Fruit fly (Drosophila melanogaster): ENCODE results near the gene Apoltp.

Gene Apoltp

DNA sequence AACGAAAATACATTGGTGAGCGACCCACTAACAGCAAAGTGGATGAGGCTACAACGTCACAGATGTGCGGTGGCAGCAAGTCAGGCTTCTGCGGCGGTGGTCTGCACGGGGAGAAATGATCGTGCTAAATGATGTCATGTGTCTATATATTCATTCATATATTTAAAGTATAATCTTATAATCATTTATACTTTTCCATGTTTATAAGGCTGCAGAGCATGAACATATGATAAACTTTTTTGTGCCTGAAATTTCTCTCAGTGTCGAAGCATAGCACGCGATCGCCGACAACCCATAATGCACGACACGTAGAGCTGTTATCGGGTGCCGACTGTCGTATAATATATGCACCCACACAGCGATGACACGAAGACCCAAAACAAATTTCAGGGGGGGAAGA, 35.6 kb upstream of the Apoltp start:
- peak; percentile 33 for TF ChIP-seq acj6 (GFP tag; optimal IDR thresholded peaks at IDR 0.05)
- no peak for TF ChIP-seq svp (GFP tag)
- no peak for TF ChIP-seq Ets96B (tag; optimal IDR thresholded peaks at IDR 0.05)
- TF ChIP-seq OdsH (GFP tag; optimal IDR thresholded peaks at IDR 0.05): peak; percentile 12
- TF ChIP-seq achi (GFP tag; optimal IDR thresholded peaks at IDR 0.05): peak; percentile 21
- TF ChIP-seq Hr4 (GFP tag; optimal IDR thresholded peaks at IDR 0.05): peak; percentile 4
- no peak for TF ChIP-seq salr (GFP tag; optimal IDR thresholded peaks at IDR 0.05)
- peak; percentile 22 for TF ChIP-seq CG6792 (GFP tag; optimal IDR thresholded peaks at IDR 0.05)
- TF ChIP-seq CG1621 (tag; optimal IDR thresholded peaks at IDR 0.05): no peak
- TF ChIP-seq CG8119 (GFP tag; IDR thresholded peaks at IDR 0.05): peak; percentile 55; the same call in 2 of the 3 replicates
- TF ChIP-seq Blimp-1 (GFP tag; optimal IDR thresholded peaks at IDR 0.05): no peak
- no peak for TF ChIP-seq CG6854 (GFP tag; optimal IDR thresholded peaks at IDR 0.05)
- peak; percentile 47 for TF ChIP-seq Gug (GFP tag; IDR thresholded peaks at IDR 0.05)
- TF ChIP-seq eg (GFP tag; IDR thresholded peaks at IDR 0.05): peak; percentile 60; the same call in 2 of the 3 replicates
- TF ChIP-seq CG11762 (GFP tag; optimal IDR thresholded peaks at IDR 0.05; ENCODE audit: insufficient read depth): no peak
- TF ChIP-seq lz (GFP tag; optimal IDR thresholded peaks at IDR 0.05): no peak
- TF ChIP-seq CG16779 (tag; optimal IDR thresholded peaks at IDR 0.05): no peak
- no peak for TF ChIP-seq CG7368 (GFP tag; optimal IDR thresholded peaks at IDR 0.05)
- TF ChIP-seq CG9139 (GFP tag; optimal IDR thresholded peaks at IDR 0.05): no peak
- TF ChIP-seq Hr39 (GFP tag; optimal IDR thresholded peaks at IDR 0.05): no peak
- peak; percentile 26 for TF ChIP-seq CG3919 (GFP tag; optimal IDR thresholded peaks at IDR 0.05)
- TF ChIP-seq CG15336 (GFP tag; IDR thresholded peaks at IDR 0.05): peak; percentile 45; the same call in 1 of the 2 replicates
- no peak for TF ChIP-seq fd85E (GFP tag; optimal IDR thresholded peaks at IDR 0.05)
- TF ChIP-seq CG8319 (GFP tag; optimal IDR thresholded peaks at IDR 0.05): no peak
- TF ChIP-seq ss (GFP tag; optimal IDR thresholded peaks at IDR 0.05): peak; percentile 65 to 86
- no peak for TF ChIP-seq CG6276 (GFP tag; optimal IDR thresholded peaks at IDR 0.05)
- no peak for TF ChIP-seq Eip93F (GFP tag; optimal IDR thresholded peaks at IDR 0.05)
- TF ChIP-seq Sox14 (GFP tag; optimal IDR thresholded peaks at IDR 0.05): no peak
- TF ChIP-seq CG31627 (GFP tag; optimal IDR thresholded peaks at IDR 0.05): no peak
- peak; percentile 54 for TF ChIP-seq CG32006 (GFP tag; optimal IDR thresholded peaks at IDR 0.05)
- TF ChIP-seq Hr38 (GFP tag; optimal IDR thresholded peaks at IDR 0.05): no peak
- TF ChIP-seq pdm3 (GFP tag; optimal IDR thresholded peaks at IDR 0.05): peak; percentile 12
- TF ChIP-seq dsx (GFP tag; optimal IDR thresholded peaks at IDR 0.05; ENCODE audit: poor library complexity, severe bottlenecking): no peak
- TF ChIP-seq CG10631 (GFP tag; optimal IDR thresholded peaks at IDR 0.05): peak; percentile 28
- TF ChIP-seq CG10669 (GFP tag; optimal IDR thresholded peaks at IDR 0.05): peak; percentile 22
- no peak for TF ChIP-seq CG3032 (tag; optimal IDR thresholded peaks at IDR 0.05)
- no peak for TF ChIP-seq Sox102F (GFP tag; optimal IDR thresholded peaks at IDR 0.05)
- no peak for TF ChIP-seq dac (GFP tag; optimal IDR thresholded peaks at IDR 0.05)
- peak; percentile 73 for TF ChIP-seq Eip78C (GFP tag)
- peak; percentile 6 for TF ChIP-seq Smox (GFP tag; optimal IDR thresholded peaks at IDR 0.05)
- TF ChIP-seq CG6163 (GFP tag; IDR thresholded peaks at IDR 0.05): peak; percentile 72

- TF ChIP-seq spab (GFP tag; optimal IDR thresholded peaks at IDR 0.05): no peak
- TF ChIP-seq CG32006 (GFP tag; optimal IDR thresholded peaks at IDR 0.05): no peak
- TF ChIP-seq CG6276 (GFP tag; optimal IDR thresholded peaks at IDR 0.05): no peak
- TF ChIP-seq Gug (GFP tag; IDR thresholded peaks at IDR 0.05): no peak
Measured at dm6 chr2L:9600772-9601171, 33.2 kb upstream of the Apoltp start, which contains the start of gene CG4382. TSS of gene CG4382 (minus strand) at chr2L:9600872.

Measured in whole organism, prepupa.